Fruit fly (Drosophila melanogaster) ovary, adult (tissue): ENCODE results near the gene Sil1.

Experiments used
- CG17801 ChIP-seq: fragments of 200-800 bp; optimal IDR thresholded peaks from 2 replicates; lab custom pipeline; 2019; ENCODE audit warnings: missing biosample characterization, mild to moderate bottlenecking, missing genetic modification characterization, moderate library complexity; ENCODE audit not compliant: partially characterized antibody

Gene Sil1

DNA sequence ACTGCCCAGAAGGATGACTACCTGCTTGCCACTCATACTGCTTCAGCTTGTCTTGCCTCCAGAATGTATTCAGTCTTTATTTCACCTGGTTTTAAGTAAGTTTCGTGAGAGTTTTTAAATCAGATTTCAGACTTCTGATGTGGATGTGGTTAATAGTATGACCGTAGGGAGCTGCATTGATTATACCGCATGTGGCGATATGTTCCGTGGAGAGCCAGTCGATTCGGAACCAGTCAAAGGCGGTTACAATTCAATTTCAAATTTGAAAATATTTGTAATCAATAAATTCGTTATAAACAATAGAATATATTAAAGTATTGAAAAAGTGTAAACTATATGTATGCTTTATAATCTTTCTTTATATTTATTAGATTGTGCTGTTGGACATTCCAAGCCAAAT, at the start of gene Sil1:
Sil1 (minus strand) TSS at position 168 of the 400 bp plus-strand sequence.
- peak; percentile 29 for TF ChIP-seq CG17801 (GFP tag; lab: Kevin White, UChicago)

DNA sequence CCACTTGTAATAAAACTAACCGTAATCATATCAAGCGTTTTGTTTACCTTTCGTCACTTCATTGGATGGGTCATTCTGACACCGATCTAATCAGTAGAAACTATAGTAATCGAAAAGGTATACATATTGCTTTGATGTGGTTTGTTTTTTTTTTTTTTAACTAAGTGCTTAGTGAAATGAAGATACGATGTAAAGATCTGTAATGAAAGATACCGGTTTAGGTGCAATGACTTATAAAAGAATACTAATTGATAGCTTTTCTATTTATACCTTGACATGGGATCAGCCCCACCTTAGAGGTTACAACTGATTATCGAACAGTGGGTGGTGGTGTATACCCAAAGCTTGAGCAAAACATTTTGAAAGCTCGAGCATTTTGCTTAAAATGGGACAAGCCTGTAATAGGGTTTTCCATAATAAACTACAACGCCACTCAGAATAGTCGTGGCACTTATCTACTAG, 47.9 kb upstream of the Sil1 start, which contains the start of gene CG31300:
CG31300 (plus strand) TSS at position 412 of the 462 bp plus-strand sequence.
- no peak for TF ChIP-seq CG17801 (GFP tag; lab: Kevin White, UChicago)

DNA sequence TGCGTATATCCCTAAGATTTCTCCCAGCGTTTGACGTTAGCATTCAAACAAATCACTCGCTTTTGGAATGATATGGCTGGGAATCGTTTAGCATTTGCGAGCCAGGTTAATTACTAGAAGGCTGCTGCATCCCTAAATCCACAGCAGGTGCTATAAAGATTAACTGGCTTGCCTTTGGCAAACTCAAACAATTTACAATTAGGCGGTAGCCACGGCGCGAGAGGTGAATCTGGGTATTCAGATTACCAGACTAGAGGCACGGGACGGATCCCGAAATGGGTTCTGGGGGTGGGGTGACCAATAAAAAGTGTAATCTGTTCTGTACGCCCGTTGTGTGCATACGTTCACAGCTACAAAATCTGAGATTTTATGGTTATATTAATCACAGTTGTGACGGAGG, 45.8 kb upstream of the Sil1 start, which contains the start of gene CG11892:
CG11892 (plus strand) TSS at position 384 of the 400 bp plus-strand sequence.
- peak; percentile 29 for TF ChIP-seq CG17801 (GFP tag; lab: Kevin White, UChicago)

DNA sequence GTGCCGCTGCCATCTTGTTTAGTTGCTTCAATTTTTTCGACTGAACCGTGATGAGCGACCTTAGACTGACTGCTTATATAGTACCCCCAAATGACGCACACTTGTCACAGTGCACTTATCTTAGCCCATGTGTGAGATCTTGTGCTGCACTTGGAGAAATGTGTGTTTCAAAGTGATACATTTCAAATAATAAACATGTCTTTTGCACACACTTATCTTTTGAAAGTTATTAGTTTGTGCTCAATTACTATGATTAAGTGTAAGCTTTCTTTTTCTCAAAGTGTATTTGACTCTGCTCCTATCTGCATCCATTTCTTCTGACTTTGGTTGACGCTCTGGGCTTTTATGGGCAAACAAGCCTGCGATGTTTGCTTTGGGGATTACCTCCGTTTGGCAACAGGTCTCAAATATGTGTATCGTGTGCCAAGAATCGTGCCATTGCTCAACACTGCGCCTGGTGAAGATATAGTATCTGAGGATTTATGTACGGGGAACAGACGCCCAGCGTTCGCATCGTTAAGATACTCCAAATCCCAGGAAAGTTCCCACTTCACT, 44.5 kb upstream of the Sil1 start, which contains the start of gene CG10514:
CG10514 (minus strand) TSS at position 51 of the 555 bp plus-strand sequence.
- no peak for TF ChIP-seq CG17801 (GFP tag; lab: Kevin White, UChicago)

DNA sequence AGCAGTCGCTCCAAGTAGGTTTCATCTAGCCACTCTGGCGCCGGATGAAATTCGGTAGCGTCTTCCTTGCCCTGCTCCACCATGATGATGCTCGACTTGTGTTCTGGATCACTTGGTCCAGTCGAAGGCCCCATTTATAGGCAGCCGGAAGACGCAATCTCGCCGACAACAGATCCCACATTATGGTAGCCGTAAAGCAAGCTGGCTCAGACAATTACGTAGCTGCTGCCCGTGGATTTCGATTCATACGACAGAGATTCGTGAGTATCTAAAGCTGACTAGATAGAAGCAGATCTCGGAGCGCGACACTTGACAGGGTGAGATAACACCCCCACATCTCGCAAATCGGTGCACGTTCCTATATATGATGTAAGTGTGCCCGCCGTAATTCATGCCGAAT, 41.8 kb upstream of the Sil1 start, which contains the start of gene CG10513:
CG10513 (minus strand) TSS at position 101 of the 400 bp plus-strand sequence.
- TF ChIP-seq CG17801 (GFP tag; lab: Kevin White, UChicago): no peak

DNA sequence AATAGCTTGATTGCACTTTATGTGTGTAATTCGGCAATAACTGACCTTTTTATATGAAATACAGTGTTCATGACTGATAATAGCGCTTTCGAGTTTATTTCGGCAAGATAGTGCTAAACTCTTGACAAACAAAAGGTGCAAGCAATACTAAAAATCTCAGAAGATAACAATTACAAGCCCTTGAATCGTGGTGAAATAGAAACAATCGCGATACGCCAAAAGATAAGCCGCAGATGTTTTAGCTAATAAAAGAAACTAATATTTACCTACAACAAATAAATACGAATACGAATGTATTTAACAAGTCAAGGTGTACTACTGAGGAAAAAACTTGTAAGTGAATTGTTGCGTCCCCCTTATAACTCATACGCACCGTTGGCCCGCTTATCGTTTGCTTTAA, 39.9 kb upstream of the Sil1 start:
- peak; percentile 77 for TF ChIP-seq CG17801 (GFP tag; lab: Kevin White, UChicago)

DNA sequence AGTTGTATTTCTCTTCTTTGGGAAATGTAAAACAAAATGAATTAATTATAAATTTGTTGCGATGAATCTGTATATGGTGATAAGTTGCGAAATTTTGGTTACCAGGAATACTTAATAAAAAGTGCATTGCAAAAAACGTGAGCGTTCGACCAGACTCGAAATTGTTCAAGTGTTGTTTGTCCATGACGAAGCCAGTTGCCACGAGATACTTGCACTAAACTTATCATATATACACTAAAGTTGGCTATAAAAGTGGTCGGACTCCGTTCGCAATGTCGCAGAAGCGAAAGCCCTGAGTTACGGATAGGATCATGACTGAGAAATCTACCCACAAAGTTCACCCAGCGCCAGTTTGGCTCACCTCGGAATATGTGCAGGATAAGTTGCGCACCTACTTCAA, 38.2 kb upstream of the Sil1 start, which contains the start of gene CG11878:
CG11878 (plus strand) TSS at position 301 of the 400 bp plus-strand sequence.
- no peak for TF ChIP-seq CG17801 (GFP tag; lab: Kevin White, UChicago)

DNA sequence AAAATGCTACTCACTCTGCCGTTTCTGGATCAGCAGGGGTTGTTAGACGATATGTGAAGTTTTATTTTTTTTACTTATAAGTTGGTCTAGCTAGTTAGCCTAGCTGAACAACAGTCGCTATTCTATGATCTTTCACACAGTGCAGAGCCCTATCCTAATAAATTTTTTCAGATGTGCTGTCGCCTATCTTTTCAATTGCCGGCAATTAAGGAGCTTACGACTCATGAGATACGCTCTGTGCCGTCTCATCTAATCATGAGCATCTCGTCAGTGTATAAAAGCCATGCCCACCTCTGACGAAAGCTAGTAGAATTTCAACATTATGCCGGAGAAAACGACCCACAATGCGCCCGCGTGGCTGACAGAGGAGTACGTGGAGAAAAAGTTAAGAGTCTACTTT, 34.6 kb upstream of the Sil1 start, which contains the start of the genes CG11889 and CG11891:
CG11889 (plus strand) TSS at position 301 of the 400 bp plus-strand sequence.
CG11891 (plus strand) TSS at position 301 of the 400 bp plus-strand sequence.
- no peak for TF ChIP-seq CG17801 (GFP tag; lab: Kevin White, UChicago)

DNA sequence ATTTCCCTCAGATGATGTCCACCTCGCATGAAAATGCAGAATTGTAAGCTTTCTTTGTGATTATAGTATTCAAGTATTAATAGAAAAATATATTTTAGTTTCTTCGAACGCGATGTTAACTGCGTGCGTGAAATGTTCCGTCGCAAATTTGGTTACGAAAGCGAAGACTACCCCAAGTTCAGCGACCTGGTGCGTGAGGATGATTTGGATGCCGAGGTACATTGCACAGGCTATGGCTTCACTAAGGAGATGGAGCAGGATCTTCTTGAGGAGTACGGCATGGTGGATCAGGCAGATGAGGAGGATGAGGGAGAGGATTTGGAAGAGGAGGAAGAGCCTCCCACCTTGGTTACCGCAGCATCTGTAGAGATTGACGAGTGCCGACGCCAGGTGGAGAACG, 31.4 kb upstream of the Sil1 start:
- no peak for TF ChIP-seq CG17801 (GFP tag; lab: Kevin White, UChicago)

DNA sequence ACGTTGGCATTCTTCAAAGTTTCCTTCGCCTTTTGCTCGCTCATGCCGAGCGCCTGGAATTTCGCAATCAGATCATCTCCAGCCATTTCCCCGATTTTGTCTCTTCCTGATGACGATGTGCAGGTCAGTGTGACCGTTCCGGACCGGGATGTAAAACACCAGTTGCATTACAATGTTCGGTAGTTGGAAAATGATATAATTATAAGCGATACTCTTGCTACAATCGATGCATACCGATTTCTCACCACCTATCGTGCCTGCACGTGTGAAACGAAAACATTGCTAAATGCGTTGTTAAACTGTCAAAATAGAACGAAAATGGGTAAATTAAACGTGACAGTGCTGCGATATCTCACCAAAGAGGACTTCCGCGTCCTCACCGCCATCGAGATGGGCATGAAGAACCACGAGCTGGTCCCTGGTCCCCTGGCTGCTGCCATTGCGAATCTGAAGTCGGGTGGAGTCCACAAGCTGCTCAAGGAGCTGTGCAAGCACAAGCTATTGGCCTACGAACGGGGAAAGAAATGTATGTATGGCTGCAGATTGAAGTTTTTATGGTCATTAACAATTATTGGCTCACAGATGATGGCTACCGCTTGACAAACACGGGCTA, 30.4 kb upstream of the Sil1 start, which contains the start of the genes GlnRS and RIOK2:
GlnRS (minus strand) TSS at position 133 of the 613 bp plus-strand sequence.
RIOK2 (plus strand) TSS at position 256 of the 613 bp plus-strand sequence.
- peak; percentile 65 for TF ChIP-seq CG17801 (GFP tag; lab: Kevin White, UChicago)

DNA sequence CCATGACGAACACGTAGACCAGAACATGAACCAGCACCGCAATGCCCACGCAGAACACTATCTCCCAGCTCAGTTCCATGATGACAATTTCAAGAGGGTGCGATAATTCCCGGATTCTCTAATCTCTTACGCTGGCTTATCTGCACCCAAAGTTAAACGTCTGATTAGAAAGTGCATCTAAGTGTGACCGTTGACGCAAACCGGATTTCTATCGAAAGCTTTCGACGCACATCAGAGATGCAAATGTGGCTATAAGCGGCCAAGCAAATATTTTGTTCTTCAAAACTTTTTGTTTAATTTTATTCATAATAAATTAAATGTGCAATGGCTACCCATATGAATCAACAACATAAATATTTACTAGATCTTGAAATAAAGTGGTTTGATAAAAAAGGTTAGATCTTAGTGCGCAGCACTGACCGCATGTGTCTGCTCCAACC, 27.0 kb upstream of the Sil1 start, which contains the start of the genes Kdsr and CG11858:
Kdsr (minus strand) TSS at position 177 of the 440 bp plus-strand sequence.
CG11858 (plus strand) TSS at position 420 of the 440 bp plus-strand sequence.
- peak; percentile 83 for TF ChIP-seq CG17801 (GFP tag; lab: Kevin White, UChicago)

DNA sequence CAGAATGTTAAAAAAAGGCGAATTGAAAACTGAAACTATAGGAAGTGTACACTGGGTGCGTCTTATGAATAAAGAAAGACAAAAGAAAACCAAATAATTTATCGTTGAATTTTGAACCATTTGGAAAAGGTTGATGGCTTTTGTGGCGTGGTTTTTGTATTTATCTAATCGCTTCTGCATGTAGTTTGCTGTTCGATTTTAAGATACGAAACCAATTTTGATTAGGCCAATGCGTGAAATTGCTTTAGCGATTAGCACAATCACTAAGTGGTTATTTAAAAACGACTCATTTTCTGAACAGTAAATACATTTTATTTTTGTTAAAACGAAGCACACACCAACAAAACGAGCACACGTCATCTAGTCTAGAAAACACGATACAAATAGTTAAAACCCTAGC, 25.3 kb upstream of the Sil1 start:
- TF ChIP-seq CG17801 (GFP tag; lab: Kevin White, UChicago): no peak

DNA sequence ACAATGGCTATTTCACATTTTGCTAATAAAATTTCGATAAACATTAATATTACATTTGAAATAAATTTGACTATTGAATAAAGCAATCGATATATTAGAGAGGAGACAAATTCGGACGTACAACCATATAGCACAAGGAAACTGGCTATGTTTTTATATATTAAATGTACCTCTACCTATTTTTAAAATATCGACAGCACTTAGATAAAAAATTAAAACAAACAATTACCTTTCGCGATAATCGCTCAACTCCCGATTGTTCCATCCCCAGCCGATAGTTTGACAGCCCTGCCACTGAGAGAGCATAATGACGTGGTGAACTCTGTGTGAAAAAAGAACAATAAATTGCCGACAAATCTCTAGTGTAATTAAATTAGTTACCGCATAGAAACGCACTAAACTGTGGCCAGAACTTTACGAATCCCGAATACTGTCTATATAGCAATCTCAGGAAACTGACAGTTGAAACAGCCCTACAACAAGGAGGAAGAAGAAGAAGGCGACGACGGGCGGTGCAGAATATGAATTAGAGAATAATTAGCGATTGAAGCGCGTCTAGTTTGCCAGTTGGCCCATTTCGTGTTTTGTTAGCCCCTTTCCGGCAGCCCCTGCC, 23.4 kb upstream of the Sil1 start, which contains the start of gene CG11857:
CG11857 (plus strand) TSS at position 271 of the 613 bp plus-strand sequence.
- TF ChIP-seq CG17801 (GFP tag; lab: Kevin White, UChicago): peak; percentile 97
